Worm (Caenorhabditis elegans): ENCODE results near the gene T24E12.6.

DNA sequence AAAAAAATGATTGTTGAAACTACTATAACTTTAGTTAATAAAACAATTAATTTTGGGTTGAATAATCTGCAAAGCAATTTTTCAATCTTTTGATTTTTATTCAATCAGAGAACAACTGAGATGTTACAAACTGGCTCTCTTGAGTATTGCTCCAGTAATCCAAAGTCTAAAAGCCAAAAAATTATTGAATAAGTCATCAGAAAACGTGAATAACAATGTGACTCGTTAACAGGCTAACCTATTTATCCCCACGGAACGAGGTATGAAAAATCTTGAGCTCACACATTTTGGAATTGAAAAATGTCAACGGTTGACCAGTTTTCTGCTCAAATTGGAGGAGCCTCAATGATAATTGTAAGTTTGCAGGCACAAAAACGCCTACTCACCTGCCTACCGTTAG is 4.0 kb downstream of the T24E12.6 start, which contains the start of gene srx-111:
- TF ChIP-seq ces-1 (GFP tag; optimal IDR thresholded peaks at IDR 0.05): no peak
- TF ChIP-seq rbr-2 (tag; optimal IDR thresholded peaks at IDR 0.05): no peak
- TF ChIP-seq snpc-4 (tag; optimal IDR thresholded peaks at IDR 0.05): no peak
- TF ChIP-seq nhr-76 (tag; optimal IDR thresholded peaks at IDR 0.05): no peak
- TF ChIP-seq aly-2 (tag; optimal IDR thresholded peaks at IDR 0.05): no peak
- no peak for TF ChIP-seq ama-1 (optimal IDR thresholded peaks at IDR 0.05)
- TF ChIP-seq F26F4.8 (GFP tag; conservative IDR thresholded peaks at IDR 0.05): no peak
- no peak for TF ChIP-seq mdl-1 (tag; optimal IDR thresholded peaks at IDR 0.05)
- TF ChIP-seq ceh-82 (tag; optimal IDR thresholded peaks at IDR 0.05): no peak
- TF ChIP-seq zfp-3 (GFP tag; conservative IDR thresholded peaks at IDR 0.05): no peak
- no peak for TF ChIP-seq nhr-11 (tag; optimal IDR thresholded peaks at IDR 0.05)
- no peak for TF ChIP-seq egl-27 (tag; optimal IDR thresholded peaks at IDR 0.05)
